Worm (Caenorhabditis elegans) whole organism, L3 larva: ENCODE results near the gene F21G4.5.

Experiments used
- aly-2 ChIP-seq: fragments of 150-350 bp; optimal IDR thresholded peaks from 2 replicates; lab custom pipeline; 2014; ENCODE audit warnings: missing biosample characterization, missing genetic modification characterization
- ama-1 ChIP-seq: fragments of 150-350 bp; optimal IDR thresholded peaks from 2 replicates; lab custom pipeline; 2018
- ceh-28 ChIP-seq: fragments of 150-350 bp; optimal IDR thresholded peaks from 2 replicates; lab custom pipeline; 2014; ENCODE audit warnings: missing biosample characterization, missing genetic modification reagents, missing genetic modification characterization
- lin-39 ChIP-seq: fragments of 150-350 bp; optimal IDR thresholded peaks from 2 replicates; lab custom pipeline; 2018; ENCODE audit warnings: missing biosample characterization, missing genetic modification reagents, missing genetic modification characterization
- nfya-1 ChIP-seq: sonication (generic microtip); optimal IDR thresholded peaks from 2 replicates; lab custom pipeline; 2017; ENCODE audit warnings: missing genetic modification characterization, mild to moderate bottlenecking, missing compliant biosample characterization, antibody characterized with exemption, moderate library complexity; ENCODE audit not compliant: insufficient read depth
- nhr-12 ChIP-seq: fragments of 150-350 bp; optimal IDR thresholded peaks from 2 replicates; lab custom pipeline; 2014; ENCODE audit warnings: missing biosample characterization, missing genetic modification characterization
- nhr-76 ChIP-seq: fragments of 150-350 bp; sonication (generic microtip); optimal IDR thresholded peaks from 5 replicates; lab custom pipeline; 2014; ENCODE audit warnings: missing biosample characterization, missing genetic modification characterization
- pha-4 ChIP-seq: fragments of 150-350 bp; optimal IDR thresholded peaks from 2 replicates; lab custom pipeline; 2014; ENCODE audit warnings: missing biosample characterization, missing genetic modification reagents, missing genetic modification characterization
- snpc-4 ChIP-seq: fragments of 150-350 bp; optimal IDR thresholded peaks from 2 replicates; lab custom pipeline; 2014; ENCODE audit warnings: missing biosample characterization, missing genetic modification characterization
- tbx-2 ChIP-seq: sonication (generic microtip); optimal IDR thresholded peaks from 2 replicates; lab custom pipeline; 2016; ENCODE audit warnings: mild to moderate bottlenecking, missing genetic modification characterization, missing compliant biosample characterization
- unc-62 ChIP-seq: fragments of 150-350 bp; sonication (generic microtip); optimal IDR thresholded peaks from 4 replicates; lab custom pipeline; 2014; ENCODE audit warnings: missing biosample characterization, missing genetic modification reagents, missing genetic modification characterization
- zag-1 ChIP-seq: fragments of 150-350 bp; optimal IDR thresholded peaks from 2 replicates; lab custom pipeline; 2014; ENCODE audit warnings: missing biosample characterization, missing genetic modification characterization

DNA sequence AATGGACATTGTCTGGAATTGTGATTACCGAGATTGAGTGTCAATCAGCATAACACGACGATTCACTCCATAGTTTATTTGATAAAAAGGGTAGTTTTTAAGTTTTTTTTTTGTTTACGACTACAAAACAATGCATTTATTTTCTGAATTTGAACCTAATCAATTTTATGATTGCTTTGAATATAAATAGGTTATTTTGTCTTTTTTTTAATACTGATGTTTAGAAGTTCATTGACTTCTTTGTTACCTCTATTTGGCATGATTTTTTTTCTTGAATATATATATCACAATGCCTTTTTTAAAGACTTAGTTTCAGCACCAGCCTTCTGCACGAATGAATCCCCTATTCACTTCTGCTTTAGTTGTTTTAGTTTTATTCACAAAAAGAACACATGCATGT lies 36.4 kb upstream of the F21G4.5 start, which contains the start of gene R07B1.13:
- TF ChIP-seq ceh-28 (no peak), aly-2 (tag; lab: Kevin White, UChicago) (no peak), snpc-4 (no peak), nhr-12 (no peak), nfya-1 (no peak), tbx-2 (tag; lab: Kevin White, UChicago) (no peak), pha-4 (tag; lab: Kevin White, UChicago) (no peak), ama-1 (lab: Kevin White, UChicago) (no peak), nhr-76 (tag; lab: Kevin White, UChicago) (no peak), lin-39 (tag; lab: Kevin White, UChicago) (no peak), zag-1 (tag; lab: Kevin White, UChicago) (no peak), unc-62 (GFP tag; lab: Kevin White, UChicago) (no peak)
